Fruit fly (Drosophila melanogaster): ENCODE results near the gene emb.

The emb gene

dm6 chr2L:8433512-8433911 is 30.1 kb downstream of the emb start, which contains the start of gene grk:
grk (minus strand) TSS chr2L:8433598.
- TF ChIP-seq EcR (GFP tag; optimal IDR thresholded peaks at IDR 0.05) (no peak), usp (GFP tag; optimal IDR thresholded peaks at IDR 0.05) (no peak), Dll (optimal IDR thresholded peaks at IDR 0.05) (no peak), psq (optimal IDR thresholded peaks at IDR 0.05) (no peak), pan (optimal IDR thresholded peaks at IDR 0.05) (no peak), CG8478 (optimal IDR thresholded peaks at IDR 0.05) (no peak)

dm6 chr2L:8437176-8437575 is 33.8 kb downstream of the emb start, which contains the start of the genes D12 and Chrac-14:
D12 (minus strand) TSS chr2L:8437365.
Chrac-14 (plus strand) TSS chr2L:8437405.
- TF ChIP-seq psq (optimal IDR thresholded peaks at IDR 0.05) (no peak), pan (optimal IDR thresholded peaks at IDR 0.05) (no peak)

- TF ChIP-seq Dll (optimal IDR thresholded peaks at IDR 0.05) (no peak), pan (optimal IDR thresholded peaks at IDR 0.05) (no peak), EcR (GFP tag; optimal IDR thresholded peaks at IDR 0.05) (no peak), psq (optimal IDR thresholded peaks at IDR 0.05) (no peak), CG8478 (optimal IDR thresholded peaks at IDR 0.05) (no peak), usp (GFP tag; optimal IDR thresholded peaks at IDR 0.05) (no peak)
Observed at dm6 chr2L:8438052-8438451, 34.7 kb downstream of the emb start, which contains the start of gene mus201. mus201 (plus strand) TSS chr2L:8438169.

dm6 chr2L:8442147-8442546 is 38.8 kb downstream of the emb start, which contains the start of gene CG31897:
CG31897 (plus strand) TSS chr2L:8442447.
- no peak for TF ChIP-seq usp (GFP tag; optimal IDR thresholded peaks at IDR 0.05)
- no peak for TF ChIP-seq Dll (optimal IDR thresholded peaks at IDR 0.05)
- TF ChIP-seq psq (optimal IDR thresholded peaks at IDR 0.05): no peak
- no peak for TF ChIP-seq pan (optimal IDR thresholded peaks at IDR 0.05)
- TF ChIP-seq EcR (GFP tag; optimal IDR thresholded peaks at IDR 0.05): no peak
- TF ChIP-seq CG8478 (optimal IDR thresholded peaks at IDR 0.05): no peak

- no peak for TF ChIP-seq CG8478 (optimal IDR thresholded peaks at IDR 0.05)
- TF ChIP-seq psq (optimal IDR thresholded peaks at IDR 0.05): no peak
- TF ChIP-seq pan (optimal IDR thresholded peaks at IDR 0.05): no peak
- TF ChIP-seq EcR (GFP tag; optimal IDR thresholded peaks at IDR 0.05): no peak
- TF ChIP-seq usp (GFP tag; optimal IDR thresholded peaks at IDR 0.05): no peak
- TF ChIP-seq Dll (optimal IDR thresholded peaks at IDR 0.05): no peak
Observed at dm6 chr2L:8449358-8449757, 46.0 kb downstream of the emb start, which contains the start of gene Aasdh. Aasdh (minus strand) TSS chr2L:8449576.

dm6 chr2L:8451497-8451896 is 48.1 kb downstream of the emb start:
- TF ChIP-seq Dll (optimal IDR thresholded peaks at IDR 0.05): no peak
- TF ChIP-seq pan (optimal IDR thresholded peaks at IDR 0.05): no peak
- TF ChIP-seq psq (optimal IDR thresholded peaks at IDR 0.05): no peak
- TF ChIP-seq usp (GFP tag; optimal IDR thresholded peaks at IDR 0.05): no peak
- TF ChIP-seq CG8478 (optimal IDR thresholded peaks at IDR 0.05): no peak
- no peak for TF ChIP-seq EcR (GFP tag; optimal IDR thresholded peaks at IDR 0.05)

Measured in whole organism.